Worm (Caenorhabditis elegans) whole organism, L3 larva: ENCODE data around the gene C34C12.6.
A peak's percentile ranks its signal among the peaks of the same experiment; 100 is the strongest.

ENCODE experiments used
- aly-2 ChIP-seq: fragments of 150-350 bp; optimal IDR thresholded peaks from 2 replicates; lab custom pipeline; 2014; ENCODE audit warnings: missing biosample characterization, missing genetic modification characterization
- ceh-16 ChIP-seq: sonication (generic microtip); optimal IDR thresholded peaks from 2 replicates; lab custom pipeline; 2017; ENCODE audit warnings: missing biosample characterization, missing genetic modification characterization
- ceh-82 ChIP-seq: fragments of 150-350 bp; optimal IDR thresholded peaks from 2 replicates; lab custom pipeline; 2014; ENCODE audit warnings: missing biosample characterization, missing genetic modification characterization
- daf-12 ChIP-seq: fragments of 150-350 bp; optimal IDR thresholded peaks from 2 replicates; lab custom pipeline; 2014; ENCODE audit warnings: missing biosample characterization, missing genetic modification reagents, missing genetic modification characterization
- egl-27 ChIP-seq: sonication (generic microtip); optimal IDR thresholded peaks from 4 replicates; lab custom pipeline; 2017; ENCODE audit warnings: missing biosample characterization, missing genetic modification reagents, missing genetic modification characterization
- elt-1 ChIP-seq: fragments of 150-350 bp; optimal IDR thresholded peaks from 2 replicates; lab custom pipeline; 2014; ENCODE audit warnings: missing biosample characterization, missing genetic modification characterization
- elt-2 ChIP-seq: sonication (generic microtip); optimal IDR thresholded peaks from 2 replicates; lab custom pipeline; 2016; ENCODE audit warnings: missing genetic modification reagents, mild to moderate bottlenecking, missing genetic modification characterization, missing compliant biosample characterization
- elt-3 ChIP-seq, 3 experiments: fragments of 150-350 bp in 1 of 3; sonication (generic microtip) in 2 of 3; optimal IDR thresholded peaks; 2 replicates in 2 of 3; 4 replicates in 1 of 3; lab custom pipeline; 2014 to 2017; ENCODE audit warnings: missing biosample characterization in 3 of 3, missing genetic modification characterization in 3 of 3
- fkh-2 ChIP-seq: fragments of 150-350 bp; optimal IDR thresholded peaks from 2 replicates; lab custom pipeline; 2014; ENCODE audit warnings: missing biosample characterization, missing genetic modification reagents, missing genetic modification characterization
- jun-1 ChIP-seq: fragments of 150-350 bp; optimal IDR thresholded peaks from 2 replicates; lab custom pipeline; 2014; ENCODE audit warnings: missing biosample characterization, missing genetic modification reagents, missing genetic modification characterization
- lin-15B ChIP-seq: fragments of 150-350 bp; optimal IDR thresholded peaks from 2 replicates; lab custom pipeline; 2014; ENCODE audit warnings: missing biosample characterization, missing genetic modification characterization
- lin-39 ChIP-seq: fragments of 150-350 bp; optimal IDR thresholded peaks from 2 replicates; lab custom pipeline; 2018; ENCODE audit warnings: missing biosample characterization, missing genetic modification reagents, missing genetic modification characterization
- lsy-12 ChIP-seq: sonication (generic microtip); optimal IDR thresholded peaks from 2 replicates; lab custom pipeline; 2016; ENCODE audit warnings: mild to moderate bottlenecking, missing genetic modification characterization, missing compliant biosample characterization
- nfya-1 ChIP-seq: sonication (generic microtip); optimal IDR thresholded peaks from 2 replicates; lab custom pipeline; 2017; ENCODE audit warnings: missing genetic modification characterization, mild to moderate bottlenecking, missing compliant biosample characterization, antibody characterized with exemption, moderate library complexity; ENCODE audit not compliant: insufficient read depth
- nhr-11 ChIP-seq: fragments of 150-350 bp; optimal IDR thresholded peaks from 2 replicates; lab custom pipeline; 2014; ENCODE audit warnings: missing biosample characterization, missing genetic modification characterization
- nhr-12 ChIP-seq: fragments of 150-350 bp; optimal IDR thresholded peaks from 2 replicates; lab custom pipeline; 2014; ENCODE audit warnings: missing biosample characterization, missing genetic modification characterization
- nhr-23 ChIP-seq: fragments of 150-350 bp; optimal IDR thresholded peaks from 2 replicates; lab custom pipeline; 2014; ENCODE audit warnings: missing biosample characterization, missing genetic modification reagents, missing genetic modification characterization
- nhr-25 ChIP-seq: sonication (generic microtip); optimal IDR thresholded peaks from 2 replicates; lab custom pipeline; 2017; ENCODE audit warnings: missing biosample characterization, missing genetic modification characterization
- nhr-28 ChIP-seq: fragments of 150-350 bp; optimal IDR thresholded peaks from 2 replicates; lab custom pipeline; 2014; ENCODE audit warnings: missing biosample characterization, missing genetic modification characterization
- nhr-76 ChIP-seq: fragments of 150-350 bp; sonication (generic microtip); optimal IDR thresholded peaks from 5 replicates; lab custom pipeline; 2014; ENCODE audit warnings: missing biosample characterization, missing genetic modification characterization
- nhr-77 ChIP-seq: fragments of 150-350 bp; optimal IDR thresholded peaks from 2 replicates; lab custom pipeline; 2014; ENCODE audit warnings: missing biosample characterization, missing genetic modification characterization
- pha-4 ChIP-seq: fragments of 150-350 bp; optimal IDR thresholded peaks from 2 replicates; lab custom pipeline; 2014; ENCODE audit warnings: missing biosample characterization, missing genetic modification reagents, missing genetic modification characterization
- pqm-1 ChIP-seq: fragments of 150-350 bp; optimal IDR thresholded peaks from 2 replicates; lab custom pipeline; 2017; ENCODE audit warnings: missing biosample characterization, missing genetic modification characterization, inconsistent platforms
- sea-2 ChIP-seq: fragments of 150-350 bp; sonication (generic microtip); optimal IDR thresholded peaks from 4 replicates; lab custom pipeline; 2014; ENCODE audit warnings: missing biosample characterization, missing genetic modification reagents, missing genetic modification characterization
- skn-1 ChIP-seq: fragments of 150-350 bp; optimal IDR thresholded peaks from 2 replicates; lab custom pipeline; 2014; ENCODE audit warnings: missing biosample characterization, missing genetic modification characterization
- snpc-4 ChIP-seq: fragments of 150-350 bp; optimal IDR thresholded peaks from 2 replicates; lab custom pipeline; 2014; ENCODE audit warnings: missing biosample characterization, missing genetic modification characterization
- unc-39 ChIP-seq: sonication (generic microtip); optimal IDR thresholded peaks from 4 replicates; lab custom pipeline; 2017; ENCODE audit warnings: missing biosample characterization, missing genetic modification characterization
- unc-62 ChIP-seq: fragments of 150-350 bp; sonication (generic microtip); optimal IDR thresholded peaks from 4 replicates; lab custom pipeline; 2014; ENCODE audit warnings: missing biosample characterization, missing genetic modification reagents, missing genetic modification characterization
- zag-1 ChIP-seq: fragments of 150-350 bp; optimal IDR thresholded peaks from 2 replicates; lab custom pipeline; 2014; ENCODE audit warnings: missing biosample characterization, missing genetic modification characterization
- ztf-4 ChIP-seq: fragments of 150-350 bp; optimal IDR thresholded peaks from 2 replicates; lab custom pipeline; 2014; ENCODE audit warnings: missing biosample characterization, missing genetic modification characterization

The C34C12.6 gene

ce11 chrIII:3475014-3475413 is 7.4 kb upstream of the C34C12.6 start:
- peak; percentile 68 for TF ChIP-seq pqm-1
- peak; percentile 38 for TF ChIP-seq elt-2
- no peak for TF ChIP-seq elt-3 (tag; optimal IDR thresholded peaks at IDR 0.05; lab: Kevin White, UChicago)
- no peak for TF ChIP-seq nhr-12

DNA sequence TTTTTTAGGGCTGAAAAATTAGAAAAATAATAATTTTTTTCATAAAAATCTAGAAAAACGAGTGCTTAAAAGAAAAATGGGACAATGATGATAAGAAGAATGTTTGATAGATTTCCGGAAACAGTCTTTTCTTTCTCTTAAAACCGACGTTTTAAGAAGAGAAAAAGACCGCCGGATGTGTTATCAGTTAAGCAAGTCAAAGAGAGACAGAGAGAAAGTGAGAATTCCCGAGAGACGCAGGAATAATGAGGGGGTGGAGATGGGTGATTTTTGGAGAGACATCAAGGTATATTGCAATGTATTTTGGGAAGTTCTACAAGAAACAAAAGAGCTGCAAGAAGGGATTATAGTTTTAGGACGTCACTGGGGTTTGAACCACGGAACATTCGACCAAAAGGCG is 6.9 kb upstream of the C34C12.6 start, which contains the start of gene C34C12.9:
TSS of gene C34C12.9 (minus strand) at position 16 of the 400 bp plus-strand sequence.
- TF ChIP-seq lsy-12 (no peak), elt-2 (peak; percentile 48)

DNA sequence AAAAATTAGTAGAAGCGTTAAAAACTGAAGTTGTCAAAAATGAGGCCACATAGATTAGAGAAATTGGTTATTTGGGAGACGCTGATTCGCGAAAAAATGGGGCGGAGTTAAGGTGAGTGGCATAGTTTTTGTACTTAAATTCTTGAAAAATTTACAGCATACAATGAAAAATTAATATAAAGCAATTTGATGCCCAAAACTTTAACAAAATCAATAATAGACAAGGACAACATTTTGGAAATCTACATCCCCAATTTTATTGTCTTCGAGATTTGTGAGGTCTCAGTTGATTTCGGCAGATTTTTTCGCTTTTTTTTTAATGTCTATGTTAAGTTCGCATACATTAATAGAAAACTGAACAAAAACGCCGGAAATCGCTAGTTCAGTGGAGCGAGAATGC is 6.1 kb upstream of the C34C12.6 start:
- TF ChIP-seq daf-12 (tag; lab: Kevin White, UChicago) = no peak
- peak; percentile 44 for TF ChIP-seq nfya-1 (tag; lab: Kevin White, UChicago)
- no peak for TF ChIP-seq nhr-77 (tag; lab: Kevin White, UChicago)
- no peak for TF ChIP-seq elt-1

- TF ChIP-seq nhr-76 (no peak), aly-2 (tag; lab: Kevin White, UChicago) (no peak), lin-15B (no peak), nhr-28 (tag; lab: Kevin White, UChicago) (no peak), snpc-4 (tag; lab: Kevin White, UChicago) (no peak), pqm-1 (no peak), skn-1 (tag; lab: Kevin White, UChicago) (no peak), daf-12 (tag; lab: Kevin White, UChicago) (no peak), unc-39 (tag; lab: Kevin White, UChicago) (no peak)
These were observed 5.0 kb upstream of the C34C12.6 start for ce11 chrIII:3477375-3477774.

ce11 chrIII:3478795-3479398 is 3.5 kb upstream of the C34C12.6 start:
- TF ChIP-seq lin-15B (no peak), nfya-1 (tag; lab: Kevin White, UChicago) (peak; percentile 80), elt-1 (peak; percentile 86)

DNA sequence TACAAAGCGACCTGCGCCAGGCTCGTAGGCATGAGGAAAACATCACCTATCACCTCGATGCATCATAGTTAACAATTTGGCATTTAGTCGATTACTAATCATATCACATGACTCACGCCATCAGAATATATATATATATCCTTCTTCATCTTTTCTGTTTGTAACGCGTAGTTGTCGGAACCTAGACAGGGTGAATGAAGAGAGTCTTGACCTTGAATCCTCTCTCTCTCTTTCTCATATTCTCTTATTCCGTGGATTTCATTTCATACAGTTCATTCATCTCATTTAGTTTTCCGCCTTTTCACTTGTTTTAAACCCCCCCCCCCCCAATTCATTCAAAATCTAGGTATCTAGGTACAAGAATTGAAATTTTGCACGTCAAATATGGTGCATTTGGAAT is 2.2 kb upstream of the C34C12.6 start:
- TF ChIP-seq lin-39 (tag; lab: Kevin White, UChicago) (no peak), jun-1 (tag; lab: Kevin White, UChicago) (no peak), nhr-25 (tag; lab: Kevin White, UChicago) (peak; percentile 71), unc-62 (GFP tag; lab: Kevin White, UChicago) (no peak), egl-27 (tag; lab: Kevin White, UChicago) (no peak), fkh-2 (tag; lab: Kevin White, UChicago) (no peak), nhr-23 (tag; lab: Kevin White, UChicago) (peak; percentile 34), ceh-82 (tag; lab: Kevin White, UChicago) (no peak), ceh-16 (tag; lab: Kevin White, UChicago) (no peak), ztf-4 (no peak), lin-15B (no peak), zag-1 (tag; lab: Kevin White, UChicago) (no peak), pha-4 (no peak)

- TF ChIP-seq snpc-4 (tag; lab: Kevin White, UChicago) (no peak), nhr-11 (tag; lab: Kevin White, UChicago) (no peak), fkh-2 (tag; lab: Kevin White, UChicago) (no peak), nhr-23 (tag; lab: Kevin White, UChicago) (peak; percentile 51), sea-2 (GFP tag; lab: Kevin White, UChicago) (no peak)
These were observed 1.4 kb upstream of the C34C12.6 start for ce11 chrIII:3480950-3481349.
